Fruit fly (Drosophila melanogaster): ENCODE results near the gene CG17075.

- TF ChIP-seq CG8478 (optimal IDR thresholded peaks at IDR 0.05) (no peak), CTCF (optimal IDR thresholded peaks at IDR 0.05) (no peak)
Observed at dm6 chr2L:247432-247831, 19.9 kb downstream of the CG17075 start.
